Worm (Caenorhabditis elegans) whole organism, L4/young adult: ENCODE results near the gene W03C9.8.

Source experiments
- W03F9.2 ChIP-seq: fragments of 150-350 bp; optimal IDR thresholded peaks from 2 replicates; lab custom pipeline; 2014; ENCODE audit warnings: missing biosample characterization, missing genetic modification characterization
- dao-5 ChIP-seq: sonication (generic microtip); optimal IDR thresholded peaks from 2 replicates; lab custom pipeline; 2016; ENCODE audit warnings: missing genotype, missing genetic modification characterization, moderate library complexity, missing compliant biosample characterization
- him-1 ChIP-seq: sonication (generic microtip); optimal IDR thresholded peaks from 2 replicates; lab custom pipeline; 2016; ENCODE audit warnings: missing genotype, missing genetic modification reagents, missing genetic modification characterization, missing compliant biosample characterization

DNA sequence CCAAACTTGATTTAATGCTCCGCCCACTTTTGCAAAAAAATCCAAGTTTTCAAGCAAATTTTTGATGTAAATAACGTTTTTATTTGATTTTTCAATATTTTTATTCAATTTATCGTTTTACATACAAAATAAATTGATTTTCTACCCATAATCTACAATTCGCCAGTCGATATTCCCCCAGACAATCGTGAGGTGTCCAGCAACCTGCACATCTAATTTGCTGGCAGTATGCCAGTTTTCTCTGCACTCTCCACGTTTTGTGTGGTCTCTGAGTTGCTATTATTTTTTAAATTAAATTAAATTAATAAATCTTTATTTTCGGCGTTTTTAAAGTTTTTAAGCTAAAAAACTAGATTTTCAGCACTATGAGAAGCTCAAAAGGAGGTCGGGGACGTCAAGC, 31.6 kb downstream of the W03C9.8 start:
- TF ChIP-seq dao-5 (tag; lab: Kevin White, UChicago) = no peak
- TF ChIP-seq him-1 (tag; lab: Kevin White, UChicago) = peak; percentile 72
- TF ChIP-seq W03F9.2 (tag; lab: Kevin White, UChicago) = peak; percentile 93
